Worm (Caenorhabditis elegans): Measurements from ENCODE around the gene ttr-32.
A peak's percentile ranks its signal among the peaks of the same experiment; 100 is the strongest.

Gene ttr-32

DNA sequence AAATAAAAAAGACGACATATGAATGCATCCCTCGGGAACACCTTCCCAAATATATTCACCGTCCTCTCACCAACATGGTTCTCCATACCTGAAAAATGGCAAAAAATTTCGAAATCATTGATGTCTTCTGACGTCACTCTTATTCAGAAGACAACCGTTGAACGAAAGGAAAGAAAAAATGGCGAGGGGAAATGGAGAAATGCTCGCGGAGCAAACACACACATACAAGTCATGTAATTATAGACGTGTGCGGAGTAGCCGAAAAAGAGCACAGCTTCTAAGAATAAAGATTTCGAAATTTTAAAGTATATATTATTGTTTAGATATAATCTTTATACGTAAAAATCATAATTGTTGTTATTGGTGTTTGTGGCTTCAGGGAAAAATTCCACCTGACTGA is 13.1 kb downstream of the ttr-32 start, which contains the start of gene mfsd-6 (continued):
- TF ChIP-seq efl-3 (GFP tag; optimal IDR thresholded peaks at IDR 0.05) (no peak), pax-3 (tag; optimal IDR thresholded peaks at IDR 0.05) (peak; percentile 19), dsc-1 (tag; optimal IDR thresholded peaks at IDR 0.05) (no peak), lin-15B (tag; optimal IDR thresholded peaks at IDR 0.05) (no peak), lin-13 (GFP tag; optimal IDR thresholded peaks at IDR 0.05) (no peak), ces-1 (GFP tag; optimal IDR thresholded peaks at IDR 0.05) (no peak), lin-39 (tag; optimal IDR thresholded peaks at IDR 0.05) (no peak), ama-1 (optimal IDR thresholded peaks at IDR 0.05) (no peak), pag-3 (tag; optimal IDR thresholded peaks at IDR 0.05; ENCODE audit: borderline replicate concordance, insufficient read depth) (no peak), nhr-76 (tag; optimal IDR thresholded peaks at IDR 0.05) (no peak), nhr-12 (tag; optimal IDR thresholded peaks at IDR 0.05) (no peak), zip-4 (GFP tag; optimal IDR thresholded peaks at IDR 0.05) (no peak), fkh-10 (GFP tag; optimal IDR thresholded peaks at IDR 0.05) (no peak), irx-1 (tag; optimal IDR thresholded peaks at IDR 0.05) (no peak), nhr-237 (tag; optimal IDR thresholded peaks at IDR 0.05) (no peak), egl-13 (tag; optimal IDR thresholded peaks at IDR 0.05) (no peak), lsy-2 (tag; optimal IDR thresholded peaks at IDR 0.05) (peak in 1 of 2 experiments; percentile 3), hlh-4 (tag; optimal IDR thresholded peaks at IDR 0.05) (no peak), sup-37 (GFP tag; optimal IDR thresholded peaks at IDR 0.05) (no peak)

DNA sequence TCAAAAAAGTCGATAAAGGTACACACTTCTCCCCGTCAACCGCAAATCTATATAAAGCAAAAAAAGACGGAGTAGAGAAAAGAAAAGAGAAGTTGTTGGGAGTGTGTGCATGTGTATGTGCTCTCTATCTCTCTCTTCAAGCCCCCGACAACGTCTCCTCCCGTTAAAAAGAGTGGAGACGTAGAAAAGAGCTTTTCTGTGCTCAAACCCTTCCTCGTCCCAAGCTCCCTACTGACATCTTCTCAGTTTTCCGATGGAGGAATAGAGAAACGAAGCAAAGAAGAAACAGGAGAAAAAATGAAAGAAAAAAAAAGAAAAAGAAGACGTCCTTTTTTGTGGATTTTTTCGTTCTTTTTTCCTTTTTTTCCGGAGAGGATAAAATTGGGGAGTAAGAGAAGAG is 14.4 kb downstream of the ttr-32 start:
- TF ChIP-seq egl-27 (tag; optimal IDR thresholded peaks at IDR 0.05) (no peak), lin-39 (tag; optimal IDR thresholded peaks at IDR 0.05) (no peak), fos-1 (tag; optimal IDR thresholded peaks at IDR 0.05) (peak; percentile 15), rnt-1 (tag; optimal IDR thresholded peaks at IDR 0.05) (no peak), zag-1 (tag; optimal IDR thresholded peaks at IDR 0.05) (no peak), unc-62 (GFP tag; optimal IDR thresholded peaks at IDR 0.05) (no peak), zip-4 (GFP tag; optimal IDR thresholded peaks at IDR 0.05) (no peak), dpl-1 (GFP tag; optimal IDR thresholded peaks at IDR 0.05) (peak in 1 of 3 experiments; percentile 25), dsc-1 (tag; optimal IDR thresholded peaks at IDR 0.05) (no peak), nhr-84 (tag; optimal IDR thresholded peaks at IDR 0.05) (no peak), pqm-1 (tag; optimal IDR thresholded peaks at IDR 0.05) (no peak), nhr-47 (tag; optimal IDR thresholded peaks at IDR 0.05) (peak; percentile 22), ceh-8 (GFP tag; optimal IDR thresholded peaks at IDR 0.05) (no peak), sptf-1 (tag; optimal IDR thresholded peaks at IDR 0.05) (no peak), mab-9 (GFP tag; IDR thresholded peaks at IDR 0.05) (no peak), ces-1 (GFP tag; optimal IDR thresholded peaks at IDR 0.05) (no peak), hlh-17 (GFP tag; optimal IDR thresholded peaks at IDR 0.05; ENCODE audit: borderline replicate concordance) (no peak), swsn-7 (tag; optimal IDR thresholded peaks at IDR 0.05) (peak; percentile 25), isw-1 (GFP tag; IDR thresholded peaks at IDR 0.05) (peak; percentile 21), lsy-2 (tag; optimal IDR thresholded peaks at IDR 0.05) (peak; percentile 5 to 64), jun-1 (tag; optimal IDR thresholded peaks at IDR 0.05) (no peak), skn-1 (tag; optimal IDR thresholded peaks at IDR 0.05) (no peak), ets-5 (GFP tag; IDR thresholded peaks at IDR 0.05) (no peak), hpl-2 (GFP tag; optimal IDR thresholded peaks at IDR 0.05) (no peak), nhr-76 (tag; optimal IDR thresholded peaks at IDR 0.05) (no peak), fkh-10 (GFP tag; optimal IDR thresholded peaks at IDR 0.05) (peak; percentile 59), elt-3 (tag; optimal IDR thresholded peaks at IDR 0.05) (no peak), F16B12.6 (tag; optimal IDR thresholded peaks at IDR 0.05) (peak; percentile 10), sox-4 (tag; optimal IDR thresholded peaks at IDR 0.05) (no peak), ceh-82 (tag; optimal IDR thresholded peaks at IDR 0.05) (peak in 2 of 3 experiments; percentile 4 to 67), ceh-63 (GFP tag; optimal IDR thresholded peaks at IDR 0.05) (no peak), sup-37 (GFP tag; optimal IDR thresholded peaks at IDR 0.05) (no peak), ztf-11 (tag; optimal IDR thresholded peaks at IDR 0.05) (no peak), snu-23 (GFP tag; optimal IDR thresholded peaks at IDR 0.05) (peak; percentile 42), hlh-4 (tag; optimal IDR thresholded peaks at IDR 0.05) (no peak), nhr-20 (tag; optimal IDR thresholded peaks at IDR 0.05) (no peak), irx-1 (tag; optimal IDR thresholded peaks at IDR 0.05) (no peak), egl-13 (tag; optimal IDR thresholded peaks at IDR 0.05) (no peak), lin-15B (tag; optimal IDR thresholded peaks at IDR 0.05) (no peak), lin-13 (GFP tag; optimal IDR thresholded peaks at IDR 0.05) (no peak), nhr-237 (tag; optimal IDR thresholded peaks at IDR 0.05) (no peak), tlp-1 (tag; optimal IDR thresholded peaks at IDR 0.05) (no peak), ceh-88 (GFP tag; IDR thresholded peaks at IDR 0.05) (no peak), C34B4.2 (tag; optimal IDR thresholded peaks at IDR 0.05) (no peak)

All from whole organism, L1 larva.